Fruit fly (Drosophila melanogaster) Kc167 (cell line): Measurements from ENCODE around the gene JMJD4.

ENCODE experiments used
- Myc ChIP-seq: fragments of >200 bp; optimal IDR thresholded peaks from 2 replicates; lab custom pipeline; 2017; ENCODE audit warnings: missing external identifiers
- Sin3A ChIP-seq: fragments of >200 bp; optimal IDR thresholded peaks from 2 replicates; lab custom pipeline; 2018; ENCODE audit warnings: missing external identifiers
- psq ChIP-seq: fragments of >200 bp; optimal IDR thresholded peaks from 2 replicates; lab custom pipeline; 2017; ENCODE audit warnings: missing external identifiers
- ttk ChIP-seq: sonication (Bioruptor generic); optimal IDR thresholded peaks from 2 replicates; lab custom pipeline; 2017; ENCODE audit warnings: missing external identifiers

DNA sequence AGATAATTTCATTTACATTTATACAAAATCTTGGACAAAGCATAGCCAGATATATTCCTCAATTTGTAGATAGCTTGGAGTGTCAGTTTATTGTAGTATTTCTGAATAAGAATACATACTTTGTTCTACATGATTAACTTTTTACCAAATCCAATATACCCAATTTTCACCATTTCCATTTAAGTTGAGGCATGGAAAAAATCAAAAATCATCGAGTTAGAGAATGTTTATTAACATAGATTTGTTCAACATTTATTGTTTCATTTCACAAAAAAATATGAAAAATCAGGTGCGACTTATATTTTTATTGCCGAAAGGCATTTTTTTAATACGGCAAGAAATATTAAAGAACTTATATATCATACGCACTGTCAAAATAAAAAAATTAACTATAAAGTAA, 33.4 kb downstream of the JMJD4 start, which contains the start of gene Grl36b:
- no peak for TF ChIP-seq ttk
- no peak for TF ChIP-seq psq
- no peak for TF ChIP-seq Myc (lab: Kevin White, UChicago)
- no peak for TF ChIP-seq Sin3A (lab: Kevin White, UChicago)
